Worm (Caenorhabditis elegans): Measurements from ENCODE around the gene lec-4.

- TF ChIP-seq W03F9.2 (tag; optimal IDR thresholded peaks at IDR 0.05), result no peak
- no peak for TF ChIP-seq him-1 (tag; optimal IDR thresholded peaks at IDR 0.05)
- TF ChIP-seq dao-5 (tag; optimal IDR thresholded peaks at IDR 0.05), result no peak
These were observed 12.0 kb upstream of the lec-4 start for ce11 chrIII:3785094-3785493.

Data from whole organism, L4/young adult.